Worm (Caenorhabditis elegans) whole organism, young adult: Measurements from ENCODE around the gene srh-145.

ENCODE experiments used
- B0261.1 ChIP-seq: sonication (generic microtip); optimal IDR thresholded peaks from 2 replicates; lab custom pipeline; 2016; ENCODE audit warnings: mild to moderate bottlenecking, missing genetic modification characterization, moderate library complexity, missing compliant biosample characterization
- B0336.3 ChIP-seq: fragments of 200-800 bp; sonication (Bioruptor generic); IDR thresholded peaks from 2 replicates; pipeline ENCODE4 v1.3.6; 2022; ENCODE audit warnings: missing genetic modification characterization, missing compliant biosample characterization
- C06A6.2 ChIP-seq: fragments of 200-800 bp; sonication (Bioruptor generic); conservative IDR thresholded peaks from 2 replicates; pipeline ENCODE4 v1.3.6; 2022; ENCODE audit warnings: missing genetic modification characterization, missing compliant biosample characterization
- C17E4.6 ChIP-seq: fragments of 200-800 bp; sonication (Bioruptor generic); IDR thresholded peaks from 2 replicates; pipeline ENCODE4 v1.3.6; 2022; ENCODE audit warnings: missing genetic modification reagents, missing genetic modification characterization, missing compliant biosample characterization
- F33H1.4 ChIP-seq: fragments of 200-800 bp; sonication (Bioruptor generic); IDR thresholded peaks from 2 replicates; pipeline ENCODE4 v1.3.6; 2022; ENCODE audit warnings: missing genetic modification reagents, missing genetic modification characterization, missing compliant biosample characterization
- F49E8.2 ChIP-seq: sonication (generic microtip); optimal IDR thresholded peaks from 3 replicates; lab custom pipeline; 2017; ENCODE audit warnings: missing genetic modification characterization, mild to moderate bottlenecking, missing compliant biosample characterization, antibody characterized with exemption, moderate library complexity; ENCODE audit not compliant: insufficient read depth
- K12H6.12 ChIP-seq: fragments of 200-800 bp; sonication (Bioruptor generic); optimal IDR thresholded peaks from 2 replicates; lab custom pipeline; 2018; ENCODE audit warnings: mild to moderate bottlenecking, missing genetic modification characterization, missing compliant biosample characterization
- T26A5.8 ChIP-seq: sonication (generic microtip); optimal IDR thresholded peaks from 2 replicates; lab custom pipeline; 2016; ENCODE audit warnings: missing genetic modification characterization, missing compliant biosample characterization
- Y67H2A.10 ChIP-seq: fragments of 200-800 bp; sonication (Bioruptor generic); conservative IDR thresholded peaks from 2 replicates; pipeline ENCODE4 v1.3.6; 2022; ENCODE audit warnings: missing genetic modification reagents, missing genetic modification characterization, missing compliant biosample characterization
- ZK185.1 ChIP-seq: sonication (generic microtip); optimal IDR thresholded peaks from 2 replicates; lab custom pipeline; 2016; ENCODE audit warnings: mild to moderate bottlenecking, missing genetic modification characterization, missing compliant biosample characterization; ENCODE audit not compliant: poor library complexity, severe bottlenecking
- akir-1 ChIP-seq: fragments of 200-800 bp; sonication (Bioruptor generic); optimal IDR thresholded peaks from 2 replicates; lab custom pipeline; 2018; ENCODE audit warnings: mild to moderate bottlenecking, missing genetic modification characterization, moderate library complexity, missing compliant biosample characterization
- attf-3 ChIP-seq: fragments of 200-800 bp; sonication (Bioruptor generic); conservative IDR thresholded peaks from 2 replicates; pipeline ENCODE4 v1.3.6; 2022; ENCODE audit warnings: missing genetic modification reagents, missing genetic modification characterization, missing compliant biosample characterization
- attf-5 ChIP-seq: fragments of 200-800 bp; sonication (Bioruptor generic); optimal IDR thresholded peaks from 2 replicates; lab custom pipeline; 2018; ENCODE audit warnings: mild to moderate bottlenecking, missing genetic modification characterization, missing compliant biosample characterization
- bed-1 ChIP-seq: fragments of 200-800 bp; sonication (Bioruptor generic); IDR thresholded peaks from 2 replicates; pipeline ENCODE4 v1.3.6; 2022; ENCODE audit warnings: missing genetic modification reagents, missing genetic modification characterization, missing compliant biosample characterization
- bed-2 ChIP-seq: fragments of 200-800 bp; sonication (Bioruptor generic); IDR thresholded peaks from 2 replicates; pipeline ENCODE4 v1.3.6; 2022; ENCODE audit warnings: missing genetic modification reagents, missing genetic modification characterization, missing compliant biosample characterization
- cebp-1 ChIP-seq, 2 experiments: fragments of 200-800 bp in 1 of 2; sonication (Bioruptor generic) in 1 of 2; sonication (generic microtip) in 1 of 2; IDR thresholded peaks in 1 of 2; optimal IDR thresholded peaks in 1 of 2; 2 replicates each; pipeline versions ENCODE4 v1.3.6 to Lab custom; 2017 to 2022; ENCODE audit warnings: missing compliant biosample characterization in 2 of 2, missing genetic modification characterization in 2 of 2, mild to moderate bottlenecking in 1 of 2, missing genetic modification reagents in 1 of 2, moderate library complexity in 1 of 2
- cebp-2 ChIP-seq: fragments of 200-800 bp; sonication (Bioruptor generic); IDR thresholded peaks from 2 replicates; pipeline ENCODE4 v1.3.6; 2022; ENCODE audit warnings: missing genetic modification characterization, missing compliant biosample characterization
- ceh-100 ChIP-seq: fragments of 200-800 bp; sonication (Bioruptor generic); IDR thresholded peaks from 2 replicates; pipeline ENCODE4 v1.3.6; 2022; ENCODE audit warnings: missing genetic modification reagents, missing genetic modification characterization, missing compliant biosample characterization
- ceh-27 ChIP-seq: fragments of 200-800 bp; sonication (Bioruptor generic); optimal IDR thresholded peaks from 2 replicates; lab custom pipeline; 2018; ENCODE audit warnings: mild to moderate bottlenecking, missing genetic modification characterization, moderate library complexity, missing compliant biosample characterization
- dpff-1 ChIP-seq: sonication (generic microtip); optimal IDR thresholded peaks from 2 replicates; lab custom pipeline; 2017; ENCODE audit warnings: mild to moderate bottlenecking, missing genetic modification characterization, missing compliant biosample characterization
- ets-4 ChIP-seq: fragments of 200-800 bp; sonication (Bioruptor generic); optimal IDR thresholded peaks from 2 replicates; lab custom pipeline; 2018; ENCODE audit warnings: mild to moderate bottlenecking, missing genetic modification characterization, missing compliant biosample characterization
- gei-17 ChIP-seq: fragments of 200-800 bp; sonication (Bioruptor generic); optimal IDR thresholded peaks from 2 replicates; lab custom pipeline; 2018; ENCODE audit warnings: mild to moderate bottlenecking, missing genetic modification characterization, missing compliant biosample characterization
- hmg-1.2 ChIP-seq: fragments of 200-800 bp; sonication (Bioruptor generic); IDR thresholded peaks from 2 replicates; pipeline ENCODE4 v1.3.6; 2022; ENCODE audit warnings: missing genetic modification reagents, missing genetic modification characterization, missing compliant biosample characterization
- hrde-1 ChIP-seq: sonication (generic microtip); optimal IDR thresholded peaks from 2 replicates; lab custom pipeline; 2016; ENCODE audit warnings: missing genetic modification characterization, mild to moderate bottlenecking, missing compliant biosample characterization, moderate library complexity, missing genotype, missing genetic modification reagents, borderline replicate concordance
- let-526 ChIP-seq: fragments of 200-800 bp; sonication (Bioruptor generic); IDR thresholded peaks from 2 replicates; pipeline ENCODE4 v1.3.6; 2022; ENCODE audit warnings: missing genetic modification reagents, missing genetic modification characterization, missing compliant biosample characterization
- madf-10 ChIP-seq: sonication (generic microtip); optimal IDR thresholded peaks from 2 replicates; lab custom pipeline; 2016; ENCODE audit warnings: mild to moderate bottlenecking, missing genetic modification characterization, missing compliant biosample characterization
- mxl-1 ChIP-seq: sonication (generic microtip); optimal IDR thresholded peaks from 2 replicates; lab custom pipeline; 2016; ENCODE audit warnings: missing genetic modification characterization, missing compliant biosample characterization
- nhr-120 ChIP-seq: fragments of 200-800 bp; sonication (Bioruptor generic); IDR thresholded peaks from 2 replicates; pipeline ENCODE4 v1.3.6; 2022; ENCODE audit warnings: missing genetic modification characterization, missing compliant biosample characterization
- nhr-90 ChIP-seq: sonication (generic microtip); optimal IDR thresholded peaks from 2 replicates; lab custom pipeline; 2016; ENCODE audit warnings: missing genotype, mild to moderate bottlenecking, missing genetic modification characterization, missing compliant biosample characterization
- rpc-1 ChIP-seq, 2 experiments: fragments of 150-350 bp in 1 of 2; sonication (generic microtip) in 1 of 2; optimal IDR thresholded peaks; 2 replicates each; lab custom pipeline; 2014 to 2018; ENCODE audit warnings: missing biosample characterization in 1 of 2, missing genetic modification characterization in 1 of 2, missing genetic modification reagents in 1 of 2, missing genotype in 1 of 2
- snpc-1.3 ChIP-seq: sonication (generic microtip); optimal IDR thresholded peaks from 2 replicates; lab custom pipeline; 2017; ENCODE audit warnings: missing genetic modification characterization, mild to moderate bottlenecking, missing compliant biosample characterization, antibody characterized with exemption, moderate library complexity, missing genotype, missing genetic modification reagents; ENCODE audit not compliant: insufficient read depth
- tlf-1 ChIP-seq: fragments of 200-800 bp; sonication (Bioruptor generic); optimal IDR thresholded peaks from 2 replicates; lab custom pipeline; 2018; ENCODE audit warnings: mild to moderate bottlenecking, missing genetic modification characterization, missing compliant biosample characterization
- unc-62 ChIP-seq: fragments of 150-350 bp; optimal IDR thresholded peaks from 2 replicates; lab custom pipeline; 2014; ENCODE audit warnings: missing biosample characterization, missing genetic modification reagents, missing genetic modification characterization
- xnd-1 ChIP-seq: sonication (generic microtip); optimal IDR thresholded peaks from 2 replicates; lab custom pipeline; 2016; ENCODE audit warnings: missing genotype, missing genetic modification reagents, missing genetic modification characterization, missing compliant biosample characterization
- zim-3 ChIP-seq: sonication (generic microtip); optimal IDR thresholded peaks from 2 replicates; lab custom pipeline; 2017; ENCODE audit warnings: mild to moderate bottlenecking, missing genetic modification characterization, moderate library complexity, missing compliant biosample characterization
- ztf-25 ChIP-seq: fragments of 200-800 bp; sonication (Bioruptor generic); IDR thresholded peaks from 2 replicates; pipeline ENCODE4 v1.3.6; 2022; ENCODE audit warnings: missing genetic modification reagents, missing genetic modification characterization, missing compliant biosample characterization
- ztf-28 ChIP-seq: fragments of 200-800 bp; sonication (Bioruptor generic); IDR thresholded peaks from 2 replicates; pipeline ENCODE4 v1.3.6; 2022; ENCODE audit warnings: missing genetic modification reagents, missing genetic modification characterization, missing compliant biosample characterization
- ztf-3 ChIP-seq: fragments of 200-800 bp; sonication (Bioruptor generic); optimal IDR thresholded peaks from 2 replicates; lab custom pipeline; 2018; ENCODE audit warnings: mild to moderate bottlenecking, missing genetic modification characterization, missing compliant biosample characterization
- ztf-6 ChIP-seq: fragments of 200-800 bp; sonication (Bioruptor generic); IDR thresholded peaks from 2 replicates; pipeline ENCODE4 v1.3.6; 2022; ENCODE audit warnings: missing genetic modification reagents, missing genetic modification characterization, missing compliant biosample characterization

srh-145 gene

ce11 chrV:16455065-16455464 lies 44.6 kb downstream of the srh-145 start, which contains the start of gene str-14:
Gene str-14, minus strand, starts transcription at chrV:16455165.
- TF ChIP-seq hmg-1.2 (no peak), ztf-6 (GFP tag; lab: Robert Waterston, UW) (no peak), ZK185.1 (no peak), cebp-1 (GFP tag; IDR thresholded peaks at IDR 0.05; lab: Robert Waterston, UW) (no peak), cebp-1 (tag; optimal IDR thresholded peaks at IDR 0.05; lab: Kevin White, UChicago) (no peak), B0336.3 (GFP tag; lab: Robert Waterston, UW) (no peak), hrde-1 (no peak), ets-4 (GFP tag; lab: Kevin White, UChicago) (no peak), gei-17 (GFP tag; lab: Kevin White, UChicago) (no peak), F49E8.2 (no peak)

- TF ChIP-seq ztf-3 (GFP tag; lab: Kevin White, UChicago) (no peak), dpff-1 (tag; lab: Kevin White, UChicago) (no peak), unc-62 (GFP tag; lab: Kevin White, UChicago) (no peak), C17E4.6 (GFP tag; lab: Robert Waterston, UW) (no peak), madf-10 (tag; lab: Kevin White, UChicago) (no peak), bed-1 (no peak), let-526 (GFP tag; lab: Robert Waterston, UW) (no peak), akir-1 (GFP tag; lab: Kevin White, UChicago) (no peak), cebp-1 (GFP tag; IDR thresholded peaks at IDR 0.05; lab: Robert Waterston, UW) (no peak), cebp-1 (tag; optimal IDR thresholded peaks at IDR 0.05; lab: Kevin White, UChicago) (no peak), snpc-1.3 (tag; lab: Kevin White, UChicago) (no peak), T26A5.8 (no peak), tlf-1 (GFP tag; lab: Kevin White, UChicago) (no peak), ceh-100 (no peak), hrde-1 (no peak), ets-4 (GFP tag; lab: Kevin White, UChicago) (no peak), Y67H2A.10 (GFP tag; lab: Robert Waterston, UW) (no peak), B0261.1 (no peak)
- TF ChIP-seq, all 124 proteins: peak for 0
These were observed 48.2 kb downstream of the srh-145 start, which contains the start of gene str-15 for ce11 chrV:16458714-16459113. Gene str-15, minus strand, starts transcription at chrV:16458814.

ce11 chrV:16459377-16459776 lies 48.9 kb downstream of the srh-145 start:
- TF ChIP-seq ets-4 (GFP tag; lab: Kevin White, UChicago) = no peak
- no peak for TF ChIP-seq unc-62 (GFP tag; lab: Kevin White, UChicago)
- no peak for TF ChIP-seq cebp-2
- TF ChIP-seq C06A6.2 (GFP tag; lab: Robert Waterston, UW) = no peak
- TF ChIP-seq attf-5 (GFP tag; lab: Kevin White, UChicago) = no peak
- no peak for TF ChIP-seq rpc-1 (optimal IDR thresholded peaks at IDR 0.05; lab: Kevin White, UChicago)
- TF ChIP-seq rpc-1 (tag; optimal IDR thresholded peaks at IDR 0.05; lab: Kevin White, UChicago) = no peak
- TF ChIP-seq ztf-25 = no peak
- no peak for TF ChIP-seq zim-3 (tag; lab: Kevin White, UChicago)

DNA sequence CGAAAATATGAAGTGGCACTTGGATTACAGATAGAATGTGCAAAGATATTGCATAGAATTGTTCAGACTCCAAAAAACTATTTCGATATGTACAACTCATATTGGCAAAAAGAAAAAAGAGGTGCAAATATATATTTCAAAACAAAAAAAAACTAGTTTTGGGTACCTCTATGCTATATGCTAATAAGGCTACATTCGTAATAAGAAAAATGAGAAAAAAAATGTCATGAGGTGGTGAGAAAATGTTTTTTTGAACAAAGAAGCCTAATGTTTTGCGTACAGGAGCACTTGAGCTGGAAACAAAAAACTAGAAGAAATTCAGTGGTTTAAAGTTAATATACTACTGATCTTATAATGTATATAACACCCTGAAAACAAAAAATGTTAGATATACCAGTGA lies 50.4 kb downstream of the srh-145 start, which contains the start of gene srh-142:
Gene srh-142, minus strand, starts transcription at position 101 of the 400 bp plus-strand sequence.
- TF ChIP-seq K12H6.12 (tag; lab: Kevin White, UChicago) (no peak), nhr-90 (tag; lab: Kevin White, UChicago) (no peak), bed-1 (no peak), tlf-1 (GFP tag; lab: Kevin White, UChicago) (no peak), ztf-28 (GFP tag; lab: Robert Waterston, UW) (no peak), bed-2 (GFP tag; lab: Robert Waterston, UW) (no peak), nhr-120 (GFP tag; lab: Robert Waterston, UW) (no peak), ceh-27 (no peak), cebp-1 (GFP tag; IDR thresholded peaks at IDR 0.05; lab: Robert Waterston, UW) (no peak), cebp-1 (tag; optimal IDR thresholded peaks at IDR 0.05; lab: Kevin White, UChicago) (no peak), xnd-1 (no peak), attf-3 (GFP tag; lab: Robert Waterston, UW) (no peak), mxl-1 (tag; lab: Kevin White, UChicago) (no peak), F49E8.2 (no peak), F33H1.4 (GFP tag; lab: Robert Waterston, UW) (no peak), hmg-1.2 (no peak)
